Worm (Caenorhabditis elegans) whole organism, L4 larva: ENCODE measurements around the gene F47B8.18.

Experiments
- ctbp-1 ChIP-seq: fragments of 200-800 bp; sonication (Bioruptor generic); IDR thresholded peaks from 2 replicates; pipeline ENCODE4 v1.3.6; 2022; ENCODE audit warnings: missing genetic modification reagents, missing genetic modification characterization, missing compliant biosample characterization
- duxl-1 ChIP-seq: sonication (generic microtip); optimal IDR thresholded peaks from 2 replicates; lab custom pipeline; 2016; ENCODE audit warnings: mild to moderate bottlenecking, missing genetic modification characterization, moderate library complexity, missing compliant biosample characterization; ENCODE audit not compliant: poor library complexity
- jun-1 ChIP-seq: fragments of 150-350 bp; optimal IDR thresholded peaks from 2 replicates; lab custom pipeline; 2014; ENCODE audit warnings: missing biosample characterization, missing genetic modification reagents, missing genetic modification characterization
- mxl-2 ChIP-seq: fragments of 200-800 bp; sonication (Bioruptor generic); conservative IDR thresholded peaks from 2 replicates; pipeline ENCODE4 v1.3.6; 2022; ENCODE audit warnings: missing genetic modification reagents, missing genetic modification characterization, missing compliant biosample characterization
- nhr-11 ChIP-seq: fragments of 150-350 bp; optimal IDR thresholded peaks from 2 replicates; lab custom pipeline; 2014; ENCODE audit warnings: missing biosample characterization, missing genetic modification characterization
- pqm-1 ChIP-seq: sonication (generic microtip); optimal IDR thresholded peaks from 2 replicates; lab custom pipeline; 2017; ENCODE audit warnings: missing biosample characterization, missing genetic modification characterization
- rbr-2 ChIP-seq: sonication (generic microtip); optimal IDR thresholded peaks from 2 replicates; lab custom pipeline; 2016; ENCODE audit warnings: missing genotype, missing genetic modification characterization, missing compliant biosample characterization

ce11 chrV:14333116-14333515, 7.9 kb upstream of the F47B8.18 start, which contains the start of gene srm-4:
- TF ChIP-seq rbr-2 (no peak), pqm-1 (tag; lab: Kevin White, UChicago) (no peak), mxl-2 (GFP tag; lab: Robert Waterston, UW) (no peak), jun-1 (tag; lab: Kevin White, UChicago) (no peak), nhr-11 (tag; lab: Kevin White, UChicago) (no peak), duxl-1 (no peak), ctbp-1 (GFP tag; lab: Robert Waterston, UW) (no peak)
